Fruit fly (Drosophila melanogaster) whole organism, embryonic: ENCODE measurements around the gene CG32625.

ENCODE experiments used
- Abd-B ChIP-seq: fragments of 200-800 bp; sonication (Bioruptor generic); optimal IDR thresholded peaks from 2 replicates; lab custom pipeline; 2018; ENCODE audit warnings: missing biosample characterization, mild to moderate bottlenecking, missing genetic modification characterization, moderate library complexity
- Bgb ChIP-seq: fragments of 200-800 bp; sonication (Bioruptor generic); IDR thresholded peaks from 2 replicates; pipeline ENCODE4 v1.3.6; 2022; ENCODE audit warnings: missing biosample characterization, missing genetic modification characterization; ENCODE audit not compliant: partially characterized antibody
- CG11696 ChIP-seq: fragments of 200-800 bp; sonication (Bioruptor generic); IDR thresholded peaks from 2 replicates; pipeline ENCODE4 v1.3.6; 2022; ENCODE audit warnings: missing biosample characterization, missing genetic modification characterization
- CG1233 ChIP-seq: fragments of 200-800 bp; sonication (Bioruptor generic); optimal IDR thresholded peaks from 4 replicates; lab custom pipeline; 2018; ENCODE audit warnings: missing biosample characterization, mild to moderate bottlenecking, missing genetic modification characterization
- CG12744 ChIP-seq: fragments of 200-800 bp; sonication (Bioruptor generic); optimal IDR thresholded peaks from 2 replicates; lab custom pipeline; 2016; ENCODE audit warnings: missing biosample characterization, missing genetic modification characterization
- CG14860 ChIP-seq: fragments of 200-800 bp; sonication (Bioruptor generic); IDR thresholded peaks from 3 replicates; pipeline ENCODE4 v1.3.6; 2022; ENCODE audit warnings: missing biosample characterization, missing genetic modification characterization; ENCODE audit not compliant: partially characterized antibody
- CG1647 ChIP-seq: fragments of 200-800 bp; sonication (Bioruptor generic); optimal IDR thresholded peaks from 3 replicates; lab custom pipeline; 2016; ENCODE audit warnings: missing biosample characterization, missing genetic modification characterization
- CG17385 ChIP-seq: fragments of 200-800 bp; sonication (Bioruptor generic); optimal IDR thresholded peaks from 3 replicates; lab custom pipeline; 2018; ENCODE audit warnings: missing biosample characterization, mild to moderate bottlenecking, missing genetic modification characterization
- CG17612 ChIP-seq: fragments of 200-800 bp; sonication (Bioruptor generic); IDR thresholded peaks from 2 replicates; pipeline ENCODE4 v1.3.6; 2022; ENCODE audit warnings: missing biosample characterization, missing genetic modification characterization
- CG3163 ChIP-seq: fragments of 200-800 bp; sonication (Bioruptor generic); optimal IDR thresholded peaks from 3 replicates; lab custom pipeline; 2016; ENCODE audit warnings: missing biosample characterization, missing genetic modification characterization
- CG3281 ChIP-seq: fragments of 200-800 bp; sonication (Bioruptor generic); optimal IDR thresholded peaks from 3 replicates; lab custom pipeline; 2017; ENCODE audit warnings: missing biosample characterization, mild to moderate bottlenecking, missing genetic modification characterization
- CG34376 ChIP-seq: fragments of 200-800 bp; sonication (Bioruptor generic); optimal IDR thresholded peaks from 2 replicates; lab custom pipeline; 2018; ENCODE audit warnings: missing biosample characterization, mild to moderate bottlenecking, missing genetic modification characterization
- CG6813 ChIP-seq: fragments of 200-800 bp; sonication (Bioruptor generic); optimal IDR thresholded peaks from 2 replicates; lab custom pipeline; 2017; ENCODE audit warnings: missing biosample characterization, missing genetic modification characterization, mild to moderate bottlenecking, moderate library complexity, missing genetic modification reagents
- CG7963 ChIP-seq: fragments of 200-800 bp; sonication (Bioruptor generic); IDR thresholded peaks from 3 replicates; pipeline ENCODE4 v1.3.6; 2022; ENCODE audit warnings: missing biosample characterization, missing genetic modification characterization; ENCODE audit not compliant: partially characterized antibody
- CG7987 ChIP-seq: fragments of 200-800 bp; sonication (Bioruptor generic); optimal IDR thresholded peaks from 2 replicates; lab custom pipeline; 2018; ENCODE audit warnings: missing biosample characterization, mild to moderate bottlenecking, missing genetic modification characterization, moderate library complexity
- CG8089 ChIP-seq: fragments of 200-800 bp; sonication (Bioruptor generic); optimal IDR thresholded peaks from 3 replicates; lab custom pipeline; 2016; ENCODE audit warnings: missing biosample characterization, missing genetic modification characterization
- CG9797 ChIP-seq: fragments of 200-800 bp; sonication (Bioruptor generic); optimal IDR thresholded peaks from 3 replicates; lab custom pipeline; 2018; ENCODE audit warnings: missing biosample characterization, mild to moderate bottlenecking, missing genetic modification characterization
- CG9817 ChIP-seq: fragments of 200-800 bp; sonication (Bioruptor generic); optimal IDR thresholded peaks from 2 replicates; lab custom pipeline; 2018; ENCODE audit warnings: missing biosample characterization, mild to moderate bottlenecking, missing genetic modification characterization, moderate library complexity
- CkIIα-i1 ChIP-seq: fragments of 200-800 bp; sonication (Bioruptor generic); IDR thresholded peaks from 2 replicates; pipeline ENCODE4 v1.3.6; 2022; ENCODE audit warnings: missing biosample characterization, missing genetic modification characterization
- Dek ChIP-seq: fragments of 200-800 bp; sonication (Bioruptor generic); optimal IDR thresholded peaks from 3 replicates; lab custom pipeline; 2019; ENCODE audit warnings: missing biosample characterization, mild to moderate bottlenecking, missing genetic modification characterization, moderate library complexity
- Dfd ChIP-seq, 2 experiments: fragments of >200 bp; optimal IDR thresholded peaks; 2 replicates each; lab custom pipeline; 2017; ENCODE audit warnings: missing biosample characterization in 2 of 2, missing genetic modification characterization in 2 of 2
- Doc3 ChIP-seq: fragments of 200-800 bp; sonication (Bioruptor generic); IDR thresholded peaks from 3 replicates; pipeline ENCODE4 v1.3.6; 2022; ENCODE audit warnings: missing biosample characterization, missing genetic modification characterization; ENCODE audit not compliant: partially characterized antibody
- ERR ChIP-seq: fragments of 200-800 bp; sonication (Bioruptor generic); optimal IDR thresholded peaks from 2 replicates; lab custom pipeline; 2016; ENCODE audit warnings: missing biosample characterization, missing genetic modification characterization
- Eip74EF ChIP-seq, 2 experiments: fragments of 200-800 bp in 1 of 2; fragments of >200 bp in 1 of 2; sonication (Bioruptor generic) in 1 of 2; optimal IDR thresholded peaks; 2 replicates each; lab custom pipeline; 2017 to 2019; ENCODE audit warnings: missing biosample characterization in 2 of 2, missing genetic modification characterization in 2 of 2, mild to moderate bottlenecking in 1 of 2, moderate library complexity in 1 of 2
- Ets65A ChIP-seq: fragments of 200-800 bp; sonication (Bioruptor generic); peaks from one replicate; lab custom pipeline; 2016; ENCODE audit warnings: missing biosample characterization, missing genetic modification characterization
- Gug ChIP-seq: fragments of 200-800 bp; sonication (Bioruptor generic); IDR thresholded peaks from 4 replicates; pipeline ENCODE4 v1.3.6; 2022; ENCODE audit warnings: missing biosample characterization, missing genetic modification characterization
- HLH4C ChIP-seq: fragments of 200-800 bp; sonication (Bioruptor generic); IDR thresholded peaks from 3 replicates; pipeline ENCODE4 v1.3.6; 2022; ENCODE audit warnings: missing biosample characterization, missing genetic modification characterization; ENCODE audit not compliant: partially characterized antibody
- Hr3 ChIP-seq: fragments of 200-800 bp; sonication (Bioruptor generic); optimal IDR thresholded peaks from 3 replicates; lab custom pipeline; 2016; ENCODE audit warnings: missing biosample characterization, missing genetic modification characterization
- Hr78 ChIP-seq, 2 experiments: fragments of 200-800 bp in 1 of 2; fragments of >200 bp in 1 of 2; sonication (Bioruptor generic) in 1 of 2; optimal IDR thresholded peaks; 2 replicates each; lab custom pipeline; 2017 to 2019; ENCODE audit warnings: missing biosample characterization in 2 of 2, missing genetic modification characterization in 2 of 2, mild to moderate bottlenecking in 1 of 2, moderate library complexity in 1 of 2
- NfI ChIP-seq: fragments of 200-800 bp; sonication (Bioruptor generic); optimal IDR thresholded peaks from 3 replicates; lab custom pipeline; 2018; ENCODE audit warnings: missing biosample characterization, mild to moderate bottlenecking, missing genetic modification characterization, moderate library complexity
- Ptx1 ChIP-seq: fragments of 200-800 bp; sonication (Bioruptor generic); IDR thresholded peaks from 2 replicates; pipeline ENCODE4 v1.3.6; 2022; ENCODE audit warnings: missing biosample characterization, missing genetic modification characterization
- Sry-δ ChIP-seq: fragments of 200-800 bp; sonication (Bioruptor generic); optimal IDR thresholded peaks from 2 replicates; lab custom pipeline; 2016; ENCODE audit warnings: missing biosample characterization, missing genetic modification characterization
- Stat92E ChIP-seq, 3 experiments: fragments of >200 bp in 2 of 3; fragments of 200-800 bp in 1 of 3; sonication (Bioruptor generic) in 1 of 3; optimal IDR thresholded peaks; 2 replicates each; lab custom pipeline; 2017 to 2019; ENCODE audit warnings: missing biosample characterization in 3 of 3, missing genetic modification characterization in 3 of 3, mild to moderate bottlenecking in 1 of 3, moderate library complexity in 1 of 3
- ap ChIP-seq: fragments of 200-800 bp; sonication (Bioruptor generic); IDR thresholded peaks from 2 replicates; pipeline ENCODE4 v1.3.6; 2022; ENCODE audit warnings: missing biosample characterization, missing genetic modification characterization
- br ChIP-seq: fragments of >200 bp; optimal IDR thresholded peaks from 2 replicates; lab custom pipeline; 2017
- btn ChIP-seq: fragments of 200-800 bp; sonication (Bioruptor generic); optimal IDR thresholded peaks from 2 replicates; lab custom pipeline; 2016; ENCODE audit warnings: missing biosample characterization, missing genetic modification characterization
- chif ChIP-seq, 2 experiments: fragments of 200-800 bp; sonication (Bioruptor generic); optimal IDR thresholded peaks; 3 replicates each; lab custom pipeline; 2016; ENCODE audit warnings: missing biosample characterization in 2 of 2, missing genetic modification characterization in 2 of 2
- en ChIP-seq: fragments of 200-800 bp; sonication (Bioruptor generic); optimal IDR thresholded peaks from 2 replicates; lab custom pipeline; 2016; ENCODE audit warnings: missing biosample characterization, missing genetic modification characterization
- eve ChIP-seq, 2 experiments: fragments of >200 bp; optimal IDR thresholded peaks; 2 replicates each; lab custom pipeline; 2017; ENCODE audit warnings: missing biosample characterization in 2 of 2, missing genetic modification characterization in 2 of 2
- fd3F ChIP-seq: fragments of 200-800 bp; sonication (Bioruptor generic); optimal IDR thresholded peaks from 2 replicates; lab custom pipeline; 2018; ENCODE audit warnings: missing biosample characterization, mild to moderate bottlenecking, missing genetic modification characterization, moderate library complexity
- kay ChIP-seq: fragments of 200-800 bp; sonication (Bioruptor generic); optimal IDR thresholded peaks from 2 replicates; lab custom pipeline; 2016; ENCODE audit warnings: missing biosample characterization, missing genetic modification characterization
- lola ChIP-seq, 3 experiments: fragments of >200 bp in 2 of 3; fragments of 200-800 bp in 1 of 3; sonication (Bioruptor generic) in 1 of 3; optimal IDR thresholded peaks; 2 replicates each; lab custom pipeline; 2017 to 2019; ENCODE audit warnings: missing biosample characterization in 3 of 3, missing genetic modification characterization in 3 of 3, mild to moderate bottlenecking in 1 of 3, moderate library complexity in 1 of 3
- pfk ChIP-seq: fragments of 200-800 bp; sonication (Bioruptor generic); optimal IDR thresholded peaks from 2 replicates; lab custom pipeline; 2018; ENCODE audit warnings: missing biosample characterization, mild to moderate bottlenecking, missing genetic modification characterization, moderate library complexity
- seq ChIP-seq: fragments of 200-800 bp; sonication (Bioruptor generic); IDR thresholded peaks from 2 replicates; pipeline ENCODE4 v1.3.6; 2022; ENCODE audit warnings: missing biosample characterization, missing genetic modification characterization
- tio ChIP-seq: fragments of 200-800 bp; sonication (Bioruptor generic); optimal IDR thresholded peaks from 2 replicates; lab custom pipeline; 2017; ENCODE audit warnings: missing biosample characterization, missing genetic modification characterization, inconsistent platforms
- vnd ChIP-seq: fragments of 200-800 bp; sonication (Bioruptor generic); IDR thresholded peaks from 3 replicates; pipeline ENCODE4 v1.3.6; 2022; ENCODE audit warnings: missing biosample characterization, missing genetic modification characterization; ENCODE audit not compliant: partially characterized antibody
- zen2 ChIP-seq: fragments of 200-800 bp; sonication (Bioruptor generic); IDR thresholded peaks from 3 replicates; pipeline ENCODE4 v1.3.6; 2022; ENCODE audit warnings: missing biosample characterization, missing genetic modification characterization; ENCODE audit not compliant: partially characterized antibody

CG32625 gene

dm6 chrX:13748906-13749872 lies 7.4 kb downstream of the CG32625 start (continued):
- TF ChIP-seq CG1647 (GFP tag; lab: Kevin White, UChicago) (no peak), CkIIα-i1 (no peak), kay (GFP tag; lab: Kevin White, UChicago) (peak; percentile 19), ERR (no peak), Gug (GFP tag; lab: Robert Waterston, UW) (no peak), seq (GFP tag; lab: Robert Waterston, UW) (peak; percentile 72), CG7987 (GFP tag; lab: Kevin White, UChicago) (peak; percentile 2), Sry-δ (no peak), CG3163 (no peak), eve (GFP tag; optimal IDR thresholded peaks at IDR 0.05; lab: Kevin White, UChicago) (peak in 1 of 2 experiments; percentile 39), Eip74EF (GFP tag; optimal IDR thresholded peaks at IDR 0.05; lab: Kevin White, UChicago) (peak in 1 of 2 experiments; percentile 65), Dfd (GFP tag; optimal IDR thresholded peaks at IDR 0.05; lab: Kevin White, UChicago) (no peak), CG6813 (GFP tag; lab: Kevin White, UChicago) (peak; percentile 63), lola (GFP tag; optimal IDR thresholded peaks at IDR 0.05; lab: Kevin White, UChicago) (peak in 1 of 3 experiments; percentile 25), CG1233 (GFP tag; lab: Kevin White, UChicago) (peak; percentile 29), Abd-B (GFP tag; lab: Kevin White, UChicago) (peak; percentile 31), CG3281 (GFP tag; lab: Kevin White, UChicago) (peak; percentile 79), btn (GFP tag; lab: Kevin White, UChicago) (no peak), CG34376 (GFP tag; lab: Kevin White, UChicago) (no peak), CG17385 (GFP tag; lab: Kevin White, UChicago) (peak; percentile 72), Ets65A (GFP tag; lab: Kevin White, UChicago) (no peak), en (no peak), NfI (GFP tag; lab: Kevin White, UChicago) (peak; percentile 67), Hr78 (GFP tag; optimal IDR thresholded peaks at IDR 0.05; lab: Kevin White, UChicago) (peak in 1 of 2 experiments; percentile 26), Doc3 (GFP tag; lab: Robert Waterston, UW) (no peak), vnd (GFP tag; lab: Robert Waterston, UW) (no peak), Ptx1 (GFP tag; lab: Robert Waterston, UW) (peak; percentile 82), zen2 (no peak), Hr3 (GFP tag; lab: Kevin White, UChicago) (peak; percentile 59), ap (peak; percentile 68), CG11696 (GFP tag; lab: Robert Waterston, UW) (peak; percentile 96), tio (peak; percentile 59), br (no peak), CG9797 (GFP tag; lab: Kevin White, UChicago) (no peak), chif (GFP tag; optimal IDR thresholded peaks at IDR 0.05; lab: Kevin White, UChicago) (peak in 1 of 2 experiments; percentile 23), CG14860 (GFP tag; lab: Robert Waterston, UW) (no peak), CG7963 (GFP tag; lab: Robert Waterston, UW) (no peak), fd3F (GFP tag; lab: Kevin White, UChicago) (peak; percentile 58), Bgb (GFP tag; lab: Robert Waterston, UW) (no peak), Stat92E (GFP tag; optimal IDR thresholded peaks at IDR 0.05; lab: Kevin White, UChicago) (no peak), pfk (no peak), CG9817 (tag; lab: Kevin White, UChicago) (peak; percentile 49), CG17612 (GFP tag; lab: Robert Waterston, UW) (peak; percentile 25; the same call in 1 of the 2 replicates), HLH4C (GFP tag; lab: Robert Waterston, UW) (no peak), Dek (tag; lab: Kevin White, UChicago) (peak; percentile 66), CG12744 (no peak), CG8089 (GFP tag; lab: Kevin White, UChicago) (no peak)
